Worm (Caenorhabditis elegans) whole organism, L1 larva: ENCODE results near the gene F13H8.3.

Source experiments
- nhr-11 ChIP-seq: fragments of 150-350 bp; optimal IDR thresholded peaks from 2 replicates; lab custom pipeline; 2014; ENCODE audit warnings: missing biosample characterization, missing genetic modification characterization
- nhr-47 ChIP-seq: sonication (generic microtip); optimal IDR thresholded peaks from 2 replicates; lab custom pipeline; 2016; ENCODE audit warnings: mild to moderate bottlenecking, missing genetic modification characterization, moderate library complexity, missing compliant biosample characterization

DNA sequence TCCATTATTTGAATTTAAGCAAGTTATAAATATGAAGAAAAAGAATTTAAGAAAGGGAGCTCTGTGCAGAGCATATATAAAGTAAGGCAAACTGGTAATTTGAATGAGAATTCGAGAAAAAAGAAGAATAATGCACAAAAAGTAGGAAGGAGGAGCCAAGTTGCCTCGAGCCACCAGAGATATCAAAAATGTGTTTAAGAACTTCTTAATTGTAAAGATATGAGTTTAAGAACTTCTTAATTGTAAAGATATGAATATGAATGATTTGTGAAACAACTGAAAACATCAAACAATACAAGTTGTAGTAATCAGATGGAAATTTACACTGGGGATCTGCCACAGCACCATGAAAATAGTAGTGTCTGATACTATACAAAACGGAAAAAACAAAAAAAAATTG is 23.1 kb downstream of the F13H8.3 start, which contains the start of gene F13H8.6:
- TF ChIP-seq nhr-11 (tag; lab: Kevin White, UChicago) (no peak), nhr-47 (no peak)
